Worm (Caenorhabditis elegans) whole organism, midembryonic: ENCODE data around the gene F38E1.3.

Experiments
- med-1 ChIP-seq: sonication (generic microtip); optimal IDR thresholded peaks from 2 replicates; lab custom pipeline; 2017; ENCODE audit warnings: missing genetic modification characterization, mild to moderate bottlenecking, missing compliant biosample characterization, antibody characterized with exemption, missing genetic modification reagents; ENCODE audit not compliant: insufficient read depth
- tab-1 ChIP-seq: fragments of 200-800 bp; sonication (Bioruptor generic); IDR thresholded peaks from 2 replicates; pipeline ENCODE4 v1.3.6; 2022; ENCODE audit warnings: missing genetic modification characterization, missing compliant biosample characterization
- ztf-23 ChIP-seq: fragments of 200-800 bp; sonication (Bioruptor generic); IDR thresholded peaks from 2 replicates; pipeline ENCODE4 v1.3.6; 2022; ENCODE audit warnings: missing genetic modification reagents, missing genetic modification characterization, missing compliant biosample characterization

- TF ChIP-seq ztf-23 (no peak), tab-1 (GFP tag; lab: Robert Waterston, UW) (no peak), med-1 (GFP tag; lab: Kevin White, UChicago) (no peak)
Observed at ce11 chrV:8387056-8387455, 11.1 kb downstream of the F38E1.3 start, which contains the start of gene gcy-7.
